Worm (Caenorhabditis elegans) whole organism, L4/young adult: ENCODE data around the gene cyp-43A1.

Experiments used
- W03F9.2 ChIP-seq: fragments of 150-350 bp; optimal IDR thresholded peaks from 2 replicates; lab custom pipeline; 2014; ENCODE audit warnings: missing biosample characterization, missing genetic modification characterization
- dao-5 ChIP-seq: sonication (generic microtip); optimal IDR thresholded peaks from 2 replicates; lab custom pipeline; 2016; ENCODE audit warnings: missing genotype, missing genetic modification characterization, moderate library complexity, missing compliant biosample characterization
- him-1 ChIP-seq: sonication (generic microtip); optimal IDR thresholded peaks from 2 replicates; lab custom pipeline; 2016; ENCODE audit warnings: missing genotype, missing genetic modification reagents, missing genetic modification characterization, missing compliant biosample characterization

- TF ChIP-seq dao-5 (tag; lab: Kevin White, UChicago) = no peak
- no peak for TF ChIP-seq him-1 (tag; lab: Kevin White, UChicago)
- TF ChIP-seq W03F9.2 (tag; lab: Kevin White, UChicago) = no peak
These were observed 50.4 kb downstream of the cyp-43A1 start for ce11 chrX:5764739-5765138.
